Fruit fly (Drosophila melanogaster): ENCODE measurements around the gene Obp83cd.

The Obp83cd gene

DNA sequence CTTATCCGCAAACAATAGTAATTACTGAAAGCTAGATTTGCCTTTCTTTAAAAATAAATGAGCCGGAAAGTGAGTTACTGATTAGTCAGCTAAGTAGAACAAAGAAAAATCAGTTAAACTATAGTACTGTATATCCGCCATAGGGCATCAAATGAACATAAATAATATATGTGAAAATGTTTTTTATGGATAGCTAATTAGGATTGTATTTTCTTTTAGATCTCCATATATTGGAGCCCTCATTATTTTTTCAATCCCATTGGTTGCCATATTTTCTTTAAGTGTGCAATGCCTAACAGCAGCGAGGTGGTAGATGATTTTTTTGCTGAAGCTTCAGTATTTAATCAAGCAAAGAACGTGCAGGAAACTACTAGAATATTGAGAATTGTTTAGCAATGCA is at the start of gene Obp83cd:
TSS of gene Obp83cd (plus strand) at position 343 of the 400 bp plus-strand sequence.
- peak; percentile 59 for TF ChIP-seq Hr4 (GFP tag; optimal IDR thresholded peaks at IDR 0.05)
- TF ChIP-seq CG8119 (GFP tag; IDR thresholded peaks at IDR 0.05): peak; percentile 51; the same call in 2 of the 3 replicates
- TF ChIP-seq Lpt (GFP tag; optimal IDR thresholded peaks at IDR 0.05): no peak
- TF ChIP-seq dac (GFP tag; optimal IDR thresholded peaks at IDR 0.05): no peak
- TF ChIP-seq acj6 (GFP tag; optimal IDR thresholded peaks at IDR 0.05): peak; percentile 31
- TF ChIP-seq Sox14 (GFP tag; optimal IDR thresholded peaks at IDR 0.05): peak; percentile 48
- TF ChIP-seq CG6276 (GFP tag; optimal IDR thresholded peaks at IDR 0.05): peak; percentile 58
- peak; percentile 46; the same call in 1 of the 3 replicates for TF ChIP-seq CG6163 (GFP tag; IDR thresholded peaks at IDR 0.05)
- TF ChIP-seq svp (GFP tag): peak; percentile 73
- no peak for TF ChIP-seq CG8319 (GFP tag; optimal IDR thresholded peaks at IDR 0.05)
- TF ChIP-seq CG11294 (GFP tag; IDR thresholded peaks at IDR 0.05): 0 out of 2 replicates have a peak, but pooled peaks have one; percentile 24
- no peak for TF ChIP-seq CG3032 (tag; optimal IDR thresholded peaks at IDR 0.05)
- peak; percentile 42 for TF ChIP-seq CG10669 (GFP tag; optimal IDR thresholded peaks at IDR 0.05)
- TF ChIP-seq Gug (GFP tag; IDR thresholded peaks at IDR 0.05): 0 out of 2 replicates have a peak, but pooled peaks have one; percentile 44
- TF ChIP-seq CG4318 (GFP tag; optimal IDR thresholded peaks at IDR 0.05): peak; percentile 23
- TF ChIP-seq spab (GFP tag; optimal IDR thresholded peaks at IDR 0.05): peak; percentile 13
- no peak for TF ChIP-seq lz (GFP tag; optimal IDR thresholded peaks at IDR 0.05)
- TF ChIP-seq Hr38 (GFP tag; optimal IDR thresholded peaks at IDR 0.05): no peak
- TF ChIP-seq pdm3 (GFP tag; optimal IDR thresholded peaks at IDR 0.05): peak; percentile 48
- no peak for TF ChIP-seq Sox15 (GFP tag; optimal IDR thresholded peaks at IDR 0.05)
- TF ChIP-seq CG10631 (GFP tag; optimal IDR thresholded peaks at IDR 0.05): peak; percentile 9
- peak; percentile 67 for TF ChIP-seq CG32006 (GFP tag; optimal IDR thresholded peaks at IDR 0.05)
- no peak for TF ChIP-seq dsx (GFP tag; optimal IDR thresholded peaks at IDR 0.05; ENCODE audit: poor library complexity, severe bottlenecking)
- TF ChIP-seq Eip78C (GFP tag): peak; percentile 76
- peak; percentile 32 for TF ChIP-seq Ets96B (tag; optimal IDR thresholded peaks at IDR 0.05)
- peak; percentile 38 for TF ChIP-seq OdsH (GFP tag; optimal IDR thresholded peaks at IDR 0.05)
- TF ChIP-seq net (GFP tag; optimal IDR thresholded peaks at IDR 0.05): peak; percentile 30
- peak; percentile 1 for TF ChIP-seq Eip75B (GFP tag; optimal IDR thresholded peaks at IDR 0.05)
- TF ChIP-seq CG15336 (GFP tag; IDR thresholded peaks at IDR 0.05): peak; percentile 48
- TF ChIP-seq cyc (GFP tag; optimal IDR thresholded peaks at IDR 0.05): no peak
- TF ChIP-seq CG8632 (GFP tag; optimal IDR thresholded peaks at IDR 0.05): no peak
- peak; percentile 21 for TF ChIP-seq CG3919 (GFP tag; optimal IDR thresholded peaks at IDR 0.05)
- TF ChIP-seq salr (GFP tag; optimal IDR thresholded peaks at IDR 0.05): peak in 1 of 2 experiments; percentile 5
- TF ChIP-seq CG7368 (GFP tag; optimal IDR thresholded peaks at IDR 0.05): no peak
- TF ChIP-seq eg (GFP tag; IDR thresholded peaks at IDR 0.05): peak; percentile 66; the same call in 2 of the 3 replicates

dm6 chr3R:6078183-6078582 is 29.8 kb upstream of the Obp83cd start, which contains the start of gene Or83c:
TSS of gene Or83c (minus strand) at chr3R:6078283.
- TF ChIP-seq CG6276 (GFP tag; optimal IDR thresholded peaks at IDR 0.05): no peak
- TF ChIP-seq CG6854 (GFP tag; optimal IDR thresholded peaks at IDR 0.05): no peak
- TF ChIP-seq net (GFP tag; optimal IDR thresholded peaks at IDR 0.05): no peak
- no peak for TF ChIP-seq CG8119 (GFP tag; IDR thresholded peaks at IDR 0.05)
- no peak for TF ChIP-seq Hr4 (GFP tag; optimal IDR thresholded peaks at IDR 0.05)
- no peak for TF ChIP-seq CG11762 (GFP tag; optimal IDR thresholded peaks at IDR 0.05; ENCODE audit: insufficient read depth)
- TF ChIP-seq Eip75B (GFP tag; optimal IDR thresholded peaks at IDR 0.05): no peak
- no peak for TF ChIP-seq Ets96B (tag; optimal IDR thresholded peaks at IDR 0.05)
- TF ChIP-seq CG31627 (GFP tag; optimal IDR thresholded peaks at IDR 0.05): no peak
- TF ChIP-seq dac (GFP tag; optimal IDR thresholded peaks at IDR 0.05): no peak
- no peak for TF ChIP-seq CG8632 (GFP tag; optimal IDR thresholded peaks at IDR 0.05)

DNA sequence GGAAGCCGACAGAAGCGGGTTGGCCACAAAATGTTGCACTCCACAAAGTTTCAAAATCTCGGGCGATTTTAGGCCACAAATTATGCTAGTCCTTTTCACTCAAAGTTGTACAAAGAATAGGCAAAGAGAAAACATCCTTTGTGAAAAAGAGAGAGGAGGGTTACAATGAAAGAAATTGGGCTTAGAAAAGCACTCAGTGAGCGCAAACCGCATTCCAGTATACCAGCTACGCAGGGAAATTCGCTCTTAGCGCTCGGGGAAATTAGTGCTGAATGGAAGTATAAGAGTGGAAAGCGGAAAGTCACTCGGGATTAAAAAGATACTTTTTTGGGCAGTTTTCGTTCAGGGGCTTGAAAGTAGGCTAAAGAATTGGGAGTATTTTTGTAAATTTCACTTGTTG is 25.8 kb upstream of the Obp83cd start:
- TF ChIP-seq Sox102F (GFP tag; optimal IDR thresholded peaks at IDR 0.05): no peak
- TF ChIP-seq CG15336 (GFP tag; IDR thresholded peaks at IDR 0.05): no peak
- TF ChIP-seq cyc (GFP tag; optimal IDR thresholded peaks at IDR 0.05): no peak
- TF ChIP-seq eg (GFP tag; IDR thresholded peaks at IDR 0.05): no peak
- TF ChIP-seq CG6276 (GFP tag; optimal IDR thresholded peaks at IDR 0.05): no peak
- TF ChIP-seq Ets21C (GFP tag; optimal IDR thresholded peaks at IDR 0.05): no peak
- no peak for TF ChIP-seq fd85E (GFP tag; optimal IDR thresholded peaks at IDR 0.05)
- TF ChIP-seq CG1621 (tag; optimal IDR thresholded peaks at IDR 0.05): no peak
- no peak for TF ChIP-seq CG11902 (GFP tag; optimal IDR thresholded peaks at IDR 0.05)
- no peak for TF ChIP-seq achi (GFP tag; optimal IDR thresholded peaks at IDR 0.05)
- TF ChIP-seq Blimp-1 (GFP tag; optimal IDR thresholded peaks at IDR 0.05): no peak
- TF ChIP-seq CG6163 (GFP tag; IDR thresholded peaks at IDR 0.05): no peak
- no peak for TF ChIP-seq Eip78C (GFP tag)
- TF ChIP-seq CG11294 (GFP tag; IDR thresholded peaks at IDR 0.05): no peak
- TF ChIP-seq CG3919 (GFP tag; optimal IDR thresholded peaks at IDR 0.05): no peak
